Worm (Caenorhabditis elegans): ENCODE results near the gene C01G10.14.

Gene C01G10.14

ce11 chrV:15143285-15143684 lies 37.5 kb upstream of the C01G10.14 start, which contains the start of gene K08F9.1:
Gene K08F9.1, minus strand, starts transcription at chrV:15143385.
- TF ChIP-seq F13C5.2 (tag; optimal IDR thresholded peaks at IDR 0.05): no peak
- TF ChIP-seq scrt-1 (GFP tag; IDR thresholded peaks at IDR 0.05): no peak
- no peak for TF ChIP-seq ets-7 (tag; optimal IDR thresholded peaks at IDR 0.05)
- no peak for TF ChIP-seq ceh-36 (tag; optimal IDR thresholded peaks at IDR 0.05)
- no peak for TF ChIP-seq ama-1 (optimal IDR thresholded peaks at IDR 0.05)
- no peak for TF ChIP-seq hmbx-1 (tag; optimal IDR thresholded peaks at IDR 0.05)
- TF ChIP-seq flt-1 (GFP tag; IDR thresholded peaks at IDR 0.05): no peak
- no peak for TF ChIP-seq hmg-4 (GFP tag; optimal IDR thresholded peaks at IDR 0.05)
- no peak for TF ChIP-seq B0310.2 (tag; optimal IDR thresholded peaks at IDR 0.05)
- no peak for TF ChIP-seq ceh-13 (GFP tag; optimal IDR thresholded peaks at IDR 0.05)
- no peak for TF ChIP-seq hnd-1 (tag; optimal IDR thresholded peaks at IDR 0.05)
- no peak for TF ChIP-seq pes-1 (GFP tag; IDR thresholded peaks at IDR 0.05)
- no peak for TF ChIP-seq aly-1 (tag; optimal IDR thresholded peaks at IDR 0.05)
- TF ChIP-seq tbx-37 (GFP tag; conservative IDR thresholded peaks at IDR 0.05): no peak
- no peak for TF ChIP-seq tbx-11 (GFP tag; IDR thresholded peaks at IDR 0.05)
- TF ChIP-seq tra-4 (tag; optimal IDR thresholded peaks at IDR 0.05): no peak

ce11 chrV:15140247-15140646 lies 34.5 kb upstream of the C01G10.14 start, which contains the start of gene K08F9.3:
Gene K08F9.3, plus strand, starts transcription at chrV:15140547.
- TF ChIP-seq tbx-11 (GFP tag; IDR thresholded peaks at IDR 0.05): no peak
- no peak for TF ChIP-seq sea-1 (GFP tag; conservative IDR thresholded peaks at IDR 0.05)
- no peak for TF ChIP-seq aly-1 (tag; optimal IDR thresholded peaks at IDR 0.05)
- no peak for TF ChIP-seq ceh-13 (GFP tag; optimal IDR thresholded peaks at IDR 0.05)
- no peak for TF ChIP-seq tra-4 (tag; optimal IDR thresholded peaks at IDR 0.05)
- TF ChIP-seq F13C5.2 (tag; optimal IDR thresholded peaks at IDR 0.05): no peak
- no peak for TF ChIP-seq hnd-1 (tag; optimal IDR thresholded peaks at IDR 0.05)
- TF ChIP-seq ama-1 (optimal IDR thresholded peaks at IDR 0.05): no peak
- TF ChIP-seq tbx-37 (GFP tag; conservative IDR thresholded peaks at IDR 0.05): no peak
- no peak for TF ChIP-seq B0310.2 (tag; optimal IDR thresholded peaks at IDR 0.05)
- TF ChIP-seq hmbx-1 (tag; optimal IDR thresholded peaks at IDR 0.05): no peak
- TF ChIP-seq ceh-36 (tag; optimal IDR thresholded peaks at IDR 0.05): no peak
- no peak for TF ChIP-seq pes-1 (GFP tag; IDR thresholded peaks at IDR 0.05)
- TF ChIP-seq ets-7 (tag; optimal IDR thresholded peaks at IDR 0.05): no peak

ce11 chrV:15139811-15140210 lies 34.1 kb upstream of the C01G10.14 start:
- TF ChIP-seq tbx-37 (GFP tag; conservative IDR thresholded peaks at IDR 0.05) (no peak), flt-1 (GFP tag; IDR thresholded peaks at IDR 0.05) (no peak), ceh-13 (GFP tag; optimal IDR thresholded peaks at IDR 0.05) (no peak), B0310.2 (tag; optimal IDR thresholded peaks at IDR 0.05) (no peak), tra-4 (tag; optimal IDR thresholded peaks at IDR 0.05) (no peak), hnd-1 (tag; optimal IDR thresholded peaks at IDR 0.05) (no peak), scrt-1 (GFP tag; IDR thresholded peaks at IDR 0.05) (no peak), ets-7 (tag; optimal IDR thresholded peaks at IDR 0.05) (no peak), ama-1 (optimal IDR thresholded peaks at IDR 0.05) (no peak), aly-1 (tag; optimal IDR thresholded peaks at IDR 0.05) (no peak), ceh-36 (tag; optimal IDR thresholded peaks at IDR 0.05) (no peak), hmbx-1 (tag; optimal IDR thresholded peaks at IDR 0.05) (no peak), hmg-4 (GFP tag; optimal IDR thresholded peaks at IDR 0.05) (no peak), pes-1 (GFP tag; IDR thresholded peaks at IDR 0.05) (no peak), tbx-11 (GFP tag; IDR thresholded peaks at IDR 0.05) (no peak), F13C5.2 (tag; optimal IDR thresholded peaks at IDR 0.05) (no peak), sea-1 (GFP tag; conservative IDR thresholded peaks at IDR 0.05) (no peak)

- TF ChIP-seq F13C5.2 (tag; optimal IDR thresholded peaks at IDR 0.05): no peak
- TF ChIP-seq tbx-37 (GFP tag; conservative IDR thresholded peaks at IDR 0.05): peak; percentile 42; the same call in 1 of the 2 replicates
Measured at ce11 chrV:15136772-15137171, 31.0 kb upstream of the C01G10.14 start, which contains the start of gene aipl-1. Gene aipl-1, minus strand, starts transcription at chrV:15136801.

ce11 chrV:15133812-15134211 lies 28.1 kb upstream of the C01G10.14 start:
- TF ChIP-seq scrt-1 (GFP tag; IDR thresholded peaks at IDR 0.05) (no peak), ceh-13 (GFP tag; optimal IDR thresholded peaks at IDR 0.05) (no peak), ceh-36 (tag; optimal IDR thresholded peaks at IDR 0.05) (no peak), sea-1 (GFP tag; conservative IDR thresholded peaks at IDR 0.05) (no peak), F13C5.2 (tag; optimal IDR thresholded peaks at IDR 0.05) (no peak), tbx-37 (GFP tag; conservative IDR thresholded peaks at IDR 0.05) (no peak), tbx-11 (GFP tag; IDR thresholded peaks at IDR 0.05) (no peak), hmbx-1 (tag; optimal IDR thresholded peaks at IDR 0.05) (no peak), tra-4 (tag; optimal IDR thresholded peaks at IDR 0.05) (no peak), hnd-1 (tag; optimal IDR thresholded peaks at IDR 0.05) (no peak), aly-1 (tag; optimal IDR thresholded peaks at IDR 0.05) (no peak)

- TF ChIP-seq ets-7 (tag; optimal IDR thresholded peaks at IDR 0.05): no peak
- no peak for TF ChIP-seq tbx-11 (GFP tag; IDR thresholded peaks at IDR 0.05)
- no peak for TF ChIP-seq ceh-36 (tag; optimal IDR thresholded peaks at IDR 0.05)
- no peak for TF ChIP-seq ama-1 (optimal IDR thresholded peaks at IDR 0.05)
- no peak for TF ChIP-seq hmbx-1 (tag; optimal IDR thresholded peaks at IDR 0.05)
- TF ChIP-seq B0310.2 (tag; optimal IDR thresholded peaks at IDR 0.05): no peak
Measured at ce11 chrV:15132423-15132822, 26.7 kb upstream of the C01G10.14 start, which contains the start of gene str-171. Gene str-171, minus strand, starts transcription at chrV:15132523.

- TF ChIP-seq B0310.2 (tag; optimal IDR thresholded peaks at IDR 0.05) (no peak), ceh-13 (GFP tag; optimal IDR thresholded peaks at IDR 0.05) (no peak), F13C5.2 (tag; optimal IDR thresholded peaks at IDR 0.05) (no peak), pes-1 (GFP tag; IDR thresholded peaks at IDR 0.05) (no peak), ets-7 (tag; optimal IDR thresholded peaks at IDR 0.05) (no peak), tbx-37 (GFP tag; conservative IDR thresholded peaks at IDR 0.05) (no peak), hnd-1 (tag; optimal IDR thresholded peaks at IDR 0.05) (no peak), scrt-1 (GFP tag; IDR thresholded peaks at IDR 0.05) (no peak), flt-1 (GFP tag; IDR thresholded peaks at IDR 0.05) (no peak), sea-1 (GFP tag; conservative IDR thresholded peaks at IDR 0.05) (no peak), hmbx-1 (tag; optimal IDR thresholded peaks at IDR 0.05) (no peak), hmg-4 (GFP tag; optimal IDR thresholded peaks at IDR 0.05) (no peak), ama-1 (optimal IDR thresholded peaks at IDR 0.05) (no peak)
Measured at ce11 chrV:15127955-15128354, 22.2 kb upstream of the C01G10.14 start, which contains the start of gene srr-7. Gene srr-7, plus strand, starts transcription at chrV:15128255.
